Fruit fly (Drosophila melanogaster) whole organism, embryonic: ENCODE results near the gene AANATL7.

ENCODE experiments used
- cato ChIP-seq: fragments of 200-800 bp; sonication (Bioruptor generic); optimal IDR thresholded peaks from 2 replicates; lab custom pipeline; 2016; ENCODE audit warnings: missing biosample characterization, missing genetic modification characterization, borderline replicate concordance
- zen2 ChIP-seq: fragments of 200-800 bp; sonication (Bioruptor generic); IDR thresholded peaks from 3 replicates; pipeline ENCODE4 v1.3.6; 2022; ENCODE audit warnings: missing biosample characterization, missing genetic modification characterization; ENCODE audit not compliant: partially characterized antibody

dm6 chrX:2538387-2538786, 42.4 kb upstream of the AANATL7 start:
- TF ChIP-seq cato (no peak), zen2 (GFP tag; lab: Robert Waterston, UW) (no peak)
